Worm (Caenorhabditis elegans): ENCODE results near the gene C52E2.4.

The C52E2.4 gene

DNA sequence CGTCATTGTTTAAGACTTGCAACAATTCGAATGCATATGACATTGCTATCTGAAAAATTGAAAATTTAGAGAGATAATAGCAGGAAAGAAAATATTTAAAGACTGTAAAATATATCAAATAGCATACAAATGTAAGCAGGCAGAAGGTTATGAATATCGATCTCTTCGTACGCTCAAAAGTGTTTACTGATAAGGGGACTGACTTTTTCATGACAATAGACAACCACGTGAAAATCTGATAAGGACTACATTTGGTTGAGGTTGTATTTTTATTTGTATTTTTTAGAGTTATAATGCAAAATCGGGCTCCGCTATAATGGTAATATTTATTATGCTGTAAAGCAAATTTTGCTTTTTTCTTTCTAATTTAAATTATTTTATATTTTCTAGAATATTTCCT is at the start of gene C52E2.4, which contains the start of gene C52E2.5:
C52E2.4 (plus strand) TSS at position 252 of the 400 bp plus-strand sequence.
C52E2.5 (minus strand) TSS at position 43 of the 400 bp plus-strand sequence.
- peak; percentile 36 for TF ChIP-seq crh-2 (tag; optimal IDR thresholded peaks at IDR 0.05)
- TF ChIP-seq skn-1 (tag; optimal IDR thresholded peaks at IDR 0.05): peak; percentile 65
- TF ChIP-seq sma-9 (GFP tag; optimal IDR thresholded peaks at IDR 0.05): peak; percentile 36
- TF ChIP-seq sma-9 (tag; optimal IDR thresholded peaks at IDR 0.05): no peak
- peak; percentile 80 for TF ChIP-seq fos-1 (tag; optimal IDR thresholded peaks at IDR 0.05)
- no peak for TF ChIP-seq nhr-21 (tag; optimal IDR thresholded peaks at IDR 0.05)
- no peak for TF ChIP-seq alr-1 (tag; optimal IDR thresholded peaks at IDR 0.05)

DNA sequence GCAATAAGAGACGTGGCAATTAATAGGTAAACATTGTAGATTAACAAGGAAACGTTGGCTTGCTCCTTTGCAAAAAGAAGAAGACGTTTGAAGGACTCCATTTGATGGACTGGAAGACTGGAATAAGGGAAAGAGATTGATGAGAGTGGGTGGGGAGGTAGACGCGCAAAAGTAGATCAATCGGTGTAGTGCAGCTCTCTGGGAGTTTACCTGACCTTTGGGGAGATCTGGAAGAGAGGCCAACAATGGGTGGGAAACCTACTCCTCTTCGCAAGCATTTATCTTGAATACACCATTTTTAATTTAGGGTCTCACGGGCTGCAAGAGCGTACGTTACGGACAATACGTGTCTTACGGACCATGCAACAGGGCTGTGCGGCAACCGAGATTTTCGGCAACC is 36.6 kb upstream of the C52E2.4 start, which contains the start of gene C08F1.12:
C08F1.12 (minus strand) TSS at position 101 of the 400 bp plus-strand sequence.
- no peak for TF ChIP-seq lin-39 (tag; optimal IDR thresholded peaks at IDR 0.05)
- TF ChIP-seq ztf-1 (GFP tag; conservative IDR thresholded peaks at IDR 0.05): no peak
- TF ChIP-seq unc-39 (tag; optimal IDR thresholded peaks at IDR 0.05): no peak
- TF ChIP-seq lsy-2 (tag; optimal IDR thresholded peaks at IDR 0.05): no peak
- TF ChIP-seq ZK546.5 (tag; optimal IDR thresholded peaks at IDR 0.05): no peak
- no peak for TF ChIP-seq mdl-1 (tag; optimal IDR thresholded peaks at IDR 0.05)
- TF ChIP-seq nhr-12 (tag; optimal IDR thresholded peaks at IDR 0.05): no peak
- no peak for TF ChIP-seq blmp-1 (tag; optimal IDR thresholded peaks at IDR 0.05; ENCODE audit: insufficient read depth)
- TF ChIP-seq R02D3.7 (tag; optimal IDR thresholded peaks at IDR 0.05): no peak
- no peak for TF ChIP-seq nhr-25 (tag; optimal IDR thresholded peaks at IDR 0.05)

DNA sequence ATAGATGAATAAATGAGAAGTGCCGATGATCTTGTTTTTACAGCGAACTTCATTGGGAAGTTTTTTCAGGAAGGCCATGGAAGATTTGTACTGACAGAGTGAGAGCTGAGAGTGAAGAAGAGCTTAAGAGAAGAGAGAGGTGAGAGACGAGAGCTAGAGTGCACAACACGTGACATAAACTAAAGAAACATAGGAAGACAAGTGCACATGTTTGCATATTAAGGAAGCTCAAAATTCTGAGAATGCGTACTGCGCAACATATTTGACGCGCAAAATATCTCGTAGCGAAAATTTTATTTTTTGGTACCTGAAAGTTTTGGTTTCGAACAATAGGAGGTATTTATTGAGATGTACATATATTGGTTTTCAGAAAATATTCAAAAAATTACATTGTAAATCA is 34.7 kb upstream of the C52E2.4 start, which contains the start of gene C08F1.8:
C08F1.8 (minus strand) TSS at position 101 of the 400 bp plus-strand sequence.
- peak; percentile 8 for TF ChIP-seq unc-55 (GFP tag; optimal IDR thresholded peaks at IDR 0.05)
- TF ChIP-seq F13H6.1 (tag; optimal IDR thresholded peaks at IDR 0.05): no peak

ce11 chrII:1816053-1816452 is 26.9 kb upstream of the C52E2.4 start:
- TF ChIP-seq elt-1 (tag; optimal IDR thresholded peaks at IDR 0.05) (no peak), ceh-82 (tag; optimal IDR thresholded peaks at IDR 0.05) (no peak), zag-1 (tag; optimal IDR thresholded peaks at IDR 0.05) (no peak), mbf-1 (tag; optimal IDR thresholded peaks at IDR 0.05) (no peak), lin-39 (tag; optimal IDR thresholded peaks at IDR 0.05) (no peak), sma-3 (GFP tag; optimal IDR thresholded peaks at IDR 0.05) (no peak), gmeb-1 (tag; optimal IDR thresholded peaks at IDR 0.05) (no peak), R02D3.7 (tag; optimal IDR thresholded peaks at IDR 0.05) (no peak), skn-1 (tag; optimal IDR thresholded peaks at IDR 0.05) (no peak), nhr-77 (tag; optimal IDR thresholded peaks at IDR 0.05) (no peak), peb-1 (tag; optimal IDR thresholded peaks at IDR 0.05) (no peak), ztf-4 (tag; optimal IDR thresholded peaks at IDR 0.05) (no peak), Y55F3AM.14 (GFP tag; optimal IDR thresholded peaks at IDR 0.05) (no peak)

DNA sequence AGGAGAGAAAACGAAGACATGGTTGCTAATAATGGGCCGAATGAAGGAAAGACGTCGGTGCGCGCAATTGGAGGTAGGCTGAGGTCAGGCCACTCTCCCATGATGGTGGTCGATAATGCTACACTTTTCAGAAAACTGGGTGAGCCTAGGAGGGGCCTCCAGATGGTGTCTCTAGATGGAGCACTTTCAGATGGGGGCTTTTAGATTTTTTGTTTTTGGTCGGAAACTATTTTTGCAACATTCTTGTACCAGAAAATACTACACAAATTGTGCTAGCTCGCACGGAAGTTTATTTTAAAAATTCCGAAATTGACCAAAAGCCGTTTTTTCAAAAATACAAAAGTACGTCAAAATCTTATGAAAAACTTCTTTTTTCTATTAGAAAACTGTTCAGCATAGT is 24.6 kb upstream of the C52E2.4 start, which contains the start of gene fbxb-10:
fbxb-10 (minus strand) TSS at position 101 of the 400 bp plus-strand sequence.
- TF ChIP-seq nhr-6 (tag; optimal IDR thresholded peaks at IDR 0.05) (no peak), mbf-1 (tag; optimal IDR thresholded peaks at IDR 0.05) (no peak), skn-1 (tag; optimal IDR thresholded peaks at IDR 0.05) (no peak), ztf-11 (tag; optimal IDR thresholded peaks at IDR 0.05) (no peak), blmp-1 (tag; optimal IDR thresholded peaks at IDR 0.05; ENCODE audit: insufficient read depth) (no peak), lin-11 (tag; optimal IDR thresholded peaks at IDR 0.05) (no peak), ZK546.5 (tag; optimal IDR thresholded peaks at IDR 0.05) (no peak), fos-1 (tag; optimal IDR thresholded peaks at IDR 0.05) (no peak), gmeb-1 (tag; optimal IDR thresholded peaks at IDR 0.05) (no peak), sma-9 (GFP tag; optimal IDR thresholded peaks at IDR 0.05) (no peak), sma-9 (tag; optimal IDR thresholded peaks at IDR 0.05) (no peak), peb-1 (tag; optimal IDR thresholded peaks at IDR 0.05) (no peak), C34F6.9 (tag; optimal IDR thresholded peaks at IDR 0.05) (no peak), Y55F3AM.14 (GFP tag; optimal IDR thresholded peaks at IDR 0.05) (no peak), unc-39 (tag; optimal IDR thresholded peaks at IDR 0.05) (no peak), snpc-4 (tag; optimal IDR thresholded peaks at IDR 0.05) (no peak), crh-2 (tag; optimal IDR thresholded peaks at IDR 0.05) (no peak), unc-62 (GFP tag; optimal IDR thresholded peaks at IDR 0.05) (no peak), elt-3 (tag; optimal IDR thresholded peaks at IDR 0.05) (no peak)

All from whole organism, L2 larva.